Fruit fly (Drosophila melanogaster) ovary, adult (tissue): Measurements from ENCODE around the gene CG15773.

Experiments
- CG17801 ChIP-seq: fragments of 200-800 bp; optimal IDR thresholded peaks from 2 replicates; lab custom pipeline; 2019; ENCODE audit warnings: missing biosample characterization, mild to moderate bottlenecking, missing genetic modification characterization, moderate library complexity; ENCODE audit not compliant: partially characterized antibody

The CG15773 gene

dm6 chrX:5781520-5781919 lies 49.0 kb downstream of the CG15773 start, which contains the start of gene CG3108:
CG3108 (minus strand) TSS chrX:5781620.
- no peak for TF ChIP-seq CG17801 (GFP tag; lab: Kevin White, UChicago)

- no peak for TF ChIP-seq CG17801 (GFP tag; lab: Kevin White, UChicago)
These were observed 50.9 kb downstream of the CG15773 start for dm6 chrX:5783260-5784040.
